Worm (Caenorhabditis elegans): ENCODE measurements around the gene Y49F6B.13.

Y49F6B.13 gene

DNA sequence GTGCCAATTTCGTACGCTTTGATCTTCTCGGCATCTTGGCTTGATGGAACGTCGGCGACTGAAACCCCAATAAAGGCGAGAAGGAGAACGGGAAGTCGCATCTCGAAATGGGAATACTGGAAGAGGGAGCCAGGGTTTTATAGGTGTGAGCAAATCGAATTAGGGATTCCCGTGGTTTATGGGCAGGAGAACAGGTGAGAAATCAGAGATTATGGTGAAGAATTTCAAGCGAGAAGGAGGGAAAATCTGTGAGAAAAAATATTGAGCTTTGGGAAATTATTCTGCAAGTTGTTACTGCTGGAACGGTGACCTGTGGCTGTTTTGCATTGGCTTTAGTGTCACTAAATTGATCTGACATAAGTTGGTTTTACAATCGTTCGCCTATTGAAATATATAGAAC is at the start of gene Y49F6B.13:
Gene Y49F6B.13 (minus strand): TSS at position 101 of the 400 bp plus-strand sequence.
- no peak for TF ChIP-seq nhr-23 (tag; optimal IDR thresholded peaks at IDR 0.05)

ce11 chrII:3518961-3519544 is 47.5 kb upstream of the Y49F6B.13 start, which contains the start of gene clec-126:
Gene clec-126, plus strand, starts transcription at chrII:3519494.
- no peak for TF ChIP-seq ztf-1 (GFP tag; conservative IDR thresholded peaks at IDR 0.05)
- no peak for TF ChIP-seq elt-1 (tag; optimal IDR thresholded peaks at IDR 0.05)
- TF ChIP-seq nhr-21 (tag; optimal IDR thresholded peaks at IDR 0.05), result peak; percentile 80
- peak; percentile 15 for TF ChIP-seq zag-1 (tag; optimal IDR thresholded peaks at IDR 0.05)
- TF ChIP-seq nhr-129 (tag; optimal IDR thresholded peaks at IDR 0.05), result peak; percentile 86
- peak; percentile 21 to 84 for TF ChIP-seq lsy-2 (tag; optimal IDR thresholded peaks at IDR 0.05)
- peak; percentile 81 for TF ChIP-seq sma-3 (GFP tag; optimal IDR thresholded peaks at IDR 0.05)
- peak; percentile 81 for TF ChIP-seq crh-2 (tag; optimal IDR thresholded peaks at IDR 0.05)
- peak; percentile 44 for TF ChIP-seq unc-55 (GFP tag; optimal IDR thresholded peaks at IDR 0.05)
- peak; percentile 81 for TF ChIP-seq lin-13 (GFP tag; optimal IDR thresholded peaks at IDR 0.05)
- peak; percentile 2 for TF ChIP-seq ceh-16 (tag; optimal IDR thresholded peaks at IDR 0.05)
- peak; percentile 12 for TF ChIP-seq nhr-25 (tag; optimal IDR thresholded peaks at IDR 0.05)
- TF ChIP-seq ztf-4 (tag; optimal IDR thresholded peaks at IDR 0.05), result peak; percentile 21
- peak; percentile 71 for TF ChIP-seq C34F6.9 (tag; optimal IDR thresholded peaks at IDR 0.05)
- peak; percentile 41 for TF ChIP-seq mab-5 (tag; optimal IDR thresholded peaks at IDR 0.05)
- no peak for TF ChIP-seq ama-1 (optimal IDR thresholded peaks at IDR 0.05)
- no peak for TF ChIP-seq aly-2 (tag; optimal IDR thresholded peaks at IDR 0.05)
- TF ChIP-seq nhr-11 (tag; optimal IDR thresholded peaks at IDR 0.05), result peak; percentile 54
- TF ChIP-seq nhr-23 (tag; optimal IDR thresholded peaks at IDR 0.05), result no peak
- peak; percentile 77 for TF ChIP-seq fos-1 (tag; optimal IDR thresholded peaks at IDR 0.05)
- peak; percentile 48 for TF ChIP-seq egl-27 (tag; optimal IDR thresholded peaks at IDR 0.05)
- TF ChIP-seq gmeb-1 (tag; optimal IDR thresholded peaks at IDR 0.05), result peak; percentile 72
- no peak for TF ChIP-seq nhr-6 (tag; optimal IDR thresholded peaks at IDR 0.05)
- TF ChIP-seq Y55F3AM.14 (GFP tag; optimal IDR thresholded peaks at IDR 0.05), result peak; percentile 52
- TF ChIP-seq snpc-4 (tag; optimal IDR thresholded peaks at IDR 0.05), result peak; percentile 32
- peak; percentile 66 for TF ChIP-seq F13H6.1 (tag; optimal IDR thresholded peaks at IDR 0.05)

DNA sequence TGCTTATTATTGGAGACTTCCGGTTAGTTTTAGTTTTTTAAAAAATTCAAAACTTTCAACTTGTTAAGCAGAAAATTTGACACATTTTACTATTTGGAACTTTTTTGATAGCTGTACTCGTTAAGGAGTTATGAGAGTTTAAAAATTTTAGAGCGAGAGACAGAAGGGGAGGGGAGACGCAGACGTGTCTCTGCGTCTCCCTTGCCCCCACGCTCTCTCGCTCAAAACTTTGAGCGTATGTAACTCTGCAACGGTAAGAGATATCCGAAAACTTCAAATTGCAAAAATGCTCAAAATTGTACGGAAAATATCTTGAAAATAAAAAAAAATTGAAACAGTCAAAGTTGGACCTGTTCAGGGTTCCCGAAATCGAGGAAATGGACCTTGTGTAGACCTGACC is 44.7 kb upstream of the Y49F6B.13 start:
- TF ChIP-seq sem-4 (tag; optimal IDR thresholded peaks at IDR 0.05) (no peak), fos-1 (tag; optimal IDR thresholded peaks at IDR 0.05) (no peak), egl-27 (tag; optimal IDR thresholded peaks at IDR 0.05) (no peak), elt-3 (tag; optimal IDR thresholded peaks at IDR 0.05) (no peak), aly-2 (tag; optimal IDR thresholded peaks at IDR 0.05) (no peak), ZK546.5 (tag; optimal IDR thresholded peaks at IDR 0.05) (no peak), nhr-10 (tag; optimal IDR thresholded peaks at IDR 0.05) (no peak), ceh-16 (tag; optimal IDR thresholded peaks at IDR 0.05) (no peak), nhr-12 (tag; optimal IDR thresholded peaks at IDR 0.05) (no peak), ceh-82 (tag; optimal IDR thresholded peaks at IDR 0.05) (no peak), nhr-21 (tag; optimal IDR thresholded peaks at IDR 0.05) (no peak), unc-39 (tag; optimal IDR thresholded peaks at IDR 0.05) (no peak), R02D3.7 (tag; optimal IDR thresholded peaks at IDR 0.05) (no peak)

DNA sequence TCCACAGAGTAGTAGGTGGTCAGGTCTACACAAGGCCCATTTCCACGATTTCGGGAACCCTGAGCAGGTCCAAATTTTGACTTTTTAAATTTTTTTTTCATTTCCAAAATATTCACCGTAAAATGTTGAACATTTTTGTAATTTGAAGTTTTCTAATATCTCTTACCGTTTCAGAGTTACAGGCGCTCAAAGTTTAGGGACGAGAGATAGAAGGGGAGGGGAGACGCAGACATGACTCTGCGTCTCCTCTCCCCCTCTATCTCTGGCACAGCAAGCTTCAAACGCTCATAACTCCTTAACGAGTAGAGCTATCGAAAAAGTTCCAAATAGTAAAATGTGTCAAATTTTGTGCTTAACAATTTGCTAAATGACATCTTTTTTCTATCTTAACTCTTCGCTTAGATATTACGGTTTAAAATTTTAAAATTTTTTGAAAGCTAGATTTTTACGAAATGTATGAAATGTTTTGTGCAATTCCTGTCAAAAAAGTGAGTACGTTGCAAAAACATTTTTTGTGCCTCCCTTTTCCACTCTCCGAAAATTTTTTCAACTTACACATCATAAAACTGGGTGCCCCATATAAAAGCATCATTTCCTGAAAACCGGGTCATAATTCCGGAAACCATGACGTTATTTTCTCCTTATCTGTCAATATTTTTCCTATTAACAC is 44.0 kb upstream of the Y49F6B.13 start, which contains the start of the genes Y49F6B.14 and clec-125:
Gene Y49F6B.14 (minus strand): TSS at position 101 of the 670 bp plus-strand sequence.
Gene clec-125 (plus strand): TSS at position 620 of the 670 bp plus-strand sequence.
- TF ChIP-seq ceh-82 (tag; optimal IDR thresholded peaks at IDR 0.05), result no peak
- TF ChIP-seq ZK546.5 (tag; optimal IDR thresholded peaks at IDR 0.05), result no peak
- no peak for TF ChIP-seq nhr-25 (tag; optimal IDR thresholded peaks at IDR 0.05)
- no peak for TF ChIP-seq ztf-4 (tag; optimal IDR thresholded peaks at IDR 0.05)
- TF ChIP-seq nhr-23 (tag; optimal IDR thresholded peaks at IDR 0.05), result no peak
- no peak for TF ChIP-seq Y55F3AM.14 (GFP tag; optimal IDR thresholded peaks at IDR 0.05)
- no peak for TF ChIP-seq nhr-21 (tag; optimal IDR thresholded peaks at IDR 0.05)
- TF ChIP-seq nhr-237 (tag; optimal IDR thresholded peaks at IDR 0.05), result no peak
- TF ChIP-seq unc-55 (GFP tag; optimal IDR thresholded peaks at IDR 0.05), result no peak
- no peak for TF ChIP-seq ama-1 (optimal IDR thresholded peaks at IDR 0.05)
- no peak for TF ChIP-seq fos-1 (tag; optimal IDR thresholded peaks at IDR 0.05)
- no peak for TF ChIP-seq mdl-1 (tag; optimal IDR thresholded peaks at IDR 0.05)
- TF ChIP-seq snpc-4 (tag; optimal IDR thresholded peaks at IDR 0.05), result no peak
- no peak for TF ChIP-seq elt-3 (tag; optimal IDR thresholded peaks at IDR 0.05)
- no peak for TF ChIP-seq lin-11 (tag; optimal IDR thresholded peaks at IDR 0.05)
- no peak for TF ChIP-seq nhr-6 (tag; optimal IDR thresholded peaks at IDR 0.05)
- no peak for TF ChIP-seq lin-13 (GFP tag; optimal IDR thresholded peaks at IDR 0.05)
- no peak for TF ChIP-seq unc-39 (tag; optimal IDR thresholded peaks at IDR 0.05)
- TF ChIP-seq nhr-12 (tag; optimal IDR thresholded peaks at IDR 0.05), result no peak
- no peak for TF ChIP-seq gmeb-1 (tag; optimal IDR thresholded peaks at IDR 0.05)

Data from whole organism, L2 larva.